Fruit fly (Drosophila melanogaster) whole organism, embryonic: ENCODE results near the gene Polr3G.

Experiments
- CG11695 ChIP-seq: fragments of 200-800 bp; sonication (Bioruptor generic); IDR thresholded peaks from 3 replicates; pipeline ENCODE4 v1.3.6; 2022; ENCODE audit warnings: missing biosample characterization, missing genetic modification characterization
- CG12769 ChIP-seq: fragments of 200-800 bp; sonication (Bioruptor generic); optimal IDR thresholded peaks from 2 replicates; lab custom pipeline; 2019; ENCODE audit warnings: missing biosample characterization, mild to moderate bottlenecking, missing genetic modification characterization, moderate library complexity
- CG13287 ChIP-seq: fragments of 200-800 bp; sonication (Bioruptor generic); IDR thresholded peaks from 2 replicates; pipeline ENCODE4 v1.3.6; 2022; ENCODE audit warnings: missing biosample characterization, missing genetic modification characterization; ENCODE audit not compliant: partially characterized antibody
- CG14667 ChIP-seq: fragments of 200-800 bp; sonication (Bioruptor generic); IDR thresholded peaks from 2 replicates; pipeline ENCODE4 v1.3.6; 2022; ENCODE audit warnings: missing biosample characterization, missing genetic modification characterization
- CG15073 ChIP-seq: fragments of 200-800 bp; sonication (Bioruptor generic); optimal IDR thresholded peaks from 2 replicates; lab custom pipeline; 2016; ENCODE audit warnings: missing biosample characterization, missing genetic modification characterization
- CG15514 ChIP-seq: fragments of 200-800 bp; sonication (Bioruptor generic); optimal IDR thresholded peaks from 3 replicates; lab custom pipeline; 2017; ENCODE audit warnings: missing biosample characterization, missing genetic modification characterization, mild to moderate bottlenecking, moderate library complexity, missing genetic modification reagents
- CG1603 ChIP-seq: fragments of 200-800 bp; sonication (Bioruptor generic); optimal IDR thresholded peaks from 2 replicates; lab custom pipeline; 2019; ENCODE audit warnings: missing biosample characterization, mild to moderate bottlenecking, missing genetic modification characterization, moderate library complexity
- CG3995 ChIP-seq: fragments of 200-800 bp; sonication (Bioruptor generic); optimal IDR thresholded peaks from 3 replicates; lab custom pipeline; 2016; ENCODE audit warnings: missing biosample characterization, missing genetic modification characterization
- CG4707 ChIP-seq: fragments of 200-800 bp; sonication (Bioruptor generic); optimal IDR thresholded peaks from 2 replicates; lab custom pipeline; 2018; ENCODE audit warnings: missing biosample characterization, mild to moderate bottlenecking, missing genetic modification characterization, moderate library complexity
- CG5953 ChIP-seq: fragments of 200-800 bp; sonication (Bioruptor generic); IDR thresholded peaks from 2 replicates; pipeline ENCODE4 v1.3.6; 2022; ENCODE audit warnings: missing biosample characterization, missing genetic modification characterization
- CG6791 ChIP-seq: fragments of 200-800 bp; sonication (Bioruptor generic); IDR thresholded peaks from 3 replicates; pipeline ENCODE4 v1.3.6; 2022; ENCODE audit warnings: missing biosample characterization, missing genetic modification characterization; ENCODE audit not compliant: partially characterized antibody
- CG9797 ChIP-seq: fragments of 200-800 bp; sonication (Bioruptor generic); optimal IDR thresholded peaks from 3 replicates; lab custom pipeline; 2018; ENCODE audit warnings: missing biosample characterization, mild to moderate bottlenecking, missing genetic modification characterization
- D19B ChIP-seq: fragments of 200-800 bp; sonication (Bioruptor generic); optimal IDR thresholded peaks from 2 replicates; lab custom pipeline; 2017; ENCODE audit warnings: missing biosample characterization, mild to moderate bottlenecking, missing genetic modification characterization
- Dbx ChIP-seq: fragments of 200-800 bp; sonication (Bioruptor generic); IDR thresholded peaks from 3 replicates; pipeline ENCODE4 v1.3.6; 2022; ENCODE audit warnings: missing biosample characterization, missing genetic modification characterization
- Deaf1 ChIP-seq: fragments of 200-800 bp; optimal IDR thresholded peaks from 3 replicates; lab custom pipeline; 2019; ENCODE audit warnings: missing biosample characterization, mild to moderate bottlenecking, missing genetic modification characterization, moderate library complexity
- Drgx ChIP-seq: fragments of 200-800 bp; sonication (Bioruptor generic); IDR thresholded peaks from 2 replicates; pipeline ENCODE4 v1.3.6; 2022; ENCODE audit warnings: missing biosample characterization, missing genetic modification characterization
- Gsc ChIP-seq: fragments of 200-800 bp; sonication (Bioruptor generic); IDR thresholded peaks from 2 replicates; pipeline ENCODE4 v1.3.6; 2022; ENCODE audit warnings: missing biosample characterization, missing genetic modification characterization
- HLHmδ ChIP-seq: fragments of 200-800 bp; sonication (Bioruptor generic); optimal IDR thresholded peaks from 2 replicates; lab custom pipeline; 2018; ENCODE audit warnings: missing biosample characterization, mild to moderate bottlenecking, missing genetic modification characterization, moderate library complexity
- Jarid2 ChIP-seq: fragments of 200-800 bp; sonication (Bioruptor generic); optimal IDR thresholded peaks from 3 replicates; lab custom pipeline; 2017; ENCODE audit warnings: mild to moderate bottlenecking, missing biosample characterization, missing genetic modification reagents, missing genetic modification characterization
- MBD-R2 ChIP-seq: fragments of 200-800 bp; sonication (Bioruptor generic); IDR thresholded peaks from 2 replicates; pipeline ENCODE4 v1.3.6; 2022; ENCODE audit warnings: missing biosample characterization, missing genetic modification characterization
- MTF-1 ChIP-seq: fragments of 200-800 bp; sonication (Bioruptor generic); optimal IDR thresholded peaks from 2 replicates; lab custom pipeline; 2018; ENCODE audit warnings: missing biosample characterization, mild to moderate bottlenecking, missing genetic modification characterization, borderline replicate concordance
- Med ChIP-seq: fragments of 200-800 bp; sonication (Bioruptor generic); peaks from one replicate; lab custom pipeline; 2016; ENCODE audit warnings: missing biosample characterization, missing genetic modification characterization, mild to moderate bottlenecking, inconsistent platforms, moderate library complexity
- Nf-YB ChIP-seq: fragments of 200-800 bp; sonication (Bioruptor generic); optimal IDR thresholded peaks from 3 replicates; lab custom pipeline; 2019; ENCODE audit warnings: missing biosample characterization, mild to moderate bottlenecking, missing genetic modification characterization, moderate library complexity
- Oaz ChIP-seq: fragments of 200-800 bp; sonication (Bioruptor generic); IDR thresholded peaks from 2 replicates; pipeline ENCODE4 v1.3.6; 2022; ENCODE audit warnings: missing biosample characterization, missing genetic modification characterization
- Opbp ChIP-seq: fragments of 200-800 bp; sonication (Bioruptor generic); IDR thresholded peaks from 3 replicates; pipeline ENCODE4 v1.3.6; 2022; ENCODE audit warnings: missing biosample characterization, missing genetic modification characterization; ENCODE audit not compliant: partially characterized antibody
- PHDP ChIP-seq: fragments of 200-800 bp; sonication (Bioruptor generic); optimal IDR thresholded peaks from 3 replicates; lab custom pipeline; 2018; ENCODE audit warnings: missing biosample characterization, mild to moderate bottlenecking, missing genetic modification characterization, moderate library complexity
- Ravus ChIP-seq: fragments of 200-800 bp; sonication (Bioruptor generic); IDR thresholded peaks from 2 replicates; pipeline ENCODE4 v1.3.6; 2022; ENCODE audit warnings: missing biosample characterization, missing genetic modification characterization
- cato ChIP-seq: fragments of 200-800 bp; sonication (Bioruptor generic); optimal IDR thresholded peaks from 2 replicates; lab custom pipeline; 2016; ENCODE audit warnings: missing biosample characterization, missing genetic modification characterization, borderline replicate concordance
- ci ChIP-seq: fragments of 200-800 bp; sonication (Bioruptor generic); IDR thresholded peaks from 3 replicates; pipeline ENCODE4 v1.3.6; 2022; ENCODE audit warnings: missing biosample characterization, missing genetic modification characterization
- crol ChIP-seq: fragments of 200-800 bp; sonication (Bioruptor generic); IDR thresholded peaks from 2 replicates; pipeline ENCODE4 v1.3.6; 2022; ENCODE audit warnings: missing biosample characterization, missing genetic modification characterization
- dmrt11E ChIP-seq: fragments of 200-800 bp; sonication (Bioruptor generic); optimal IDR thresholded peaks from 3 replicates; lab custom pipeline; 2018; ENCODE audit warnings: missing biosample characterization, mild to moderate bottlenecking, missing genetic modification characterization, moderate library complexity
- ewg ChIP-seq: fragments of 200-800 bp; sonication (Bioruptor generic); optimal IDR thresholded peaks from 3 replicates; lab custom pipeline; 2017; ENCODE audit warnings: mild to moderate bottlenecking, missing biosample characterization, missing genetic modification reagents, missing genetic modification characterization
- hbn ChIP-seq: fragments of 200-800 bp; sonication (Bioruptor generic); IDR thresholded peaks from 2 replicates; pipeline ENCODE4 v1.3.6; 2022; ENCODE audit warnings: missing biosample characterization, missing genetic modification characterization; ENCODE audit not compliant: partially characterized antibody
- ind ChIP-seq: fragments of 200-800 bp; sonication (Bioruptor generic); optimal IDR thresholded peaks from 3 replicates; lab custom pipeline; 2016; ENCODE audit warnings: missing biosample characterization, missing genetic modification characterization
- klu ChIP-seq: fragments of 200-800 bp; sonication (Bioruptor generic); IDR thresholded peaks from 2 replicates; pipeline ENCODE4 v1.3.6; 2022; ENCODE audit warnings: missing biosample characterization, missing genetic modification characterization
- mirr ChIP-seq: fragments of 200-800 bp; sonication (Bioruptor generic); optimal IDR thresholded peaks from 3 replicates; lab custom pipeline; 2018; ENCODE audit warnings: missing biosample characterization, mild to moderate bottlenecking, missing genetic modification characterization
- nerfin-2 ChIP-seq: fragments of 200-800 bp; sonication (Bioruptor generic); IDR thresholded peaks from 2 replicates; pipeline ENCODE4 v1.3.6; 2022; ENCODE audit warnings: missing biosample characterization, missing genetic modification characterization; ENCODE audit not compliant: partially characterized antibody
- nom ChIP-seq: fragments of 200-800 bp; sonication (Bioruptor generic); optimal IDR thresholded peaks from 2 replicates; lab custom pipeline; 2017; ENCODE audit warnings: missing biosample characterization, missing genetic modification characterization, mild to moderate bottlenecking, moderate library complexity, missing genetic modification reagents
- oc ChIP-seq: fragments of 200-800 bp; sonication (Bioruptor generic); optimal IDR thresholded peaks from 2 replicates; lab custom pipeline; 2018; ENCODE audit warnings: missing biosample characterization, mild to moderate bottlenecking, missing genetic modification characterization, moderate library complexity
- peb ChIP-seq: fragments of 200-800 bp; sonication (Bioruptor generic); IDR thresholded peaks from 2 replicates; pipeline ENCODE4 v1.3.6; 2022; ENCODE audit warnings: missing biosample characterization, missing genetic modification characterization
- pfk ChIP-seq: fragments of 200-800 bp; sonication (Bioruptor generic); optimal IDR thresholded peaks from 2 replicates; lab custom pipeline; 2018; ENCODE audit warnings: missing biosample characterization, mild to moderate bottlenecking, missing genetic modification characterization, moderate library complexity
- ro ChIP-seq: fragments of 200-800 bp; sonication (Bioruptor generic); IDR thresholded peaks from 2 replicates; pipeline ENCODE4 v1.3.6; 2022; ENCODE audit warnings: missing biosample characterization, missing genetic modification characterization
- shn ChIP-seq: fragments of 200-800 bp; sonication (Bioruptor generic); optimal IDR thresholded peaks from 3 replicates; lab custom pipeline; 2016; ENCODE audit warnings: missing biosample characterization, missing genetic modification characterization
- sima ChIP-seq: fragments of 200-800 bp; sonication (Bioruptor generic); optimal IDR thresholded peaks from 2 replicates; lab custom pipeline; 2016; ENCODE audit warnings: missing biosample characterization, missing genetic modification characterization
- sr ChIP-seq: fragments of 200-800 bp; sonication (Bioruptor generic); IDR thresholded peaks from 3 replicates; pipeline ENCODE4 v1.3.6; 2022; ENCODE audit warnings: missing biosample characterization, missing genetic modification characterization
- tio ChIP-seq: fragments of 200-800 bp; sonication (Bioruptor generic); optimal IDR thresholded peaks from 2 replicates; lab custom pipeline; 2017; ENCODE audit warnings: missing biosample characterization, missing genetic modification characterization, inconsistent platforms
- vnd ChIP-seq: fragments of 200-800 bp; sonication (Bioruptor generic); IDR thresholded peaks from 3 replicates; pipeline ENCODE4 v1.3.6; 2022; ENCODE audit warnings: missing biosample characterization, missing genetic modification characterization; ENCODE audit not compliant: partially characterized antibody
- vvl ChIP-seq: fragments of 200-800 bp; sonication (Bioruptor generic); IDR thresholded peaks from 2 replicates; pipeline ENCODE4 v1.3.6; 2022; ENCODE audit warnings: missing biosample characterization, missing genetic modification characterization
- wor ChIP-seq: fragments of 200-800 bp; sonication (Bioruptor generic); IDR thresholded peaks from 2 replicates; pipeline ENCODE4 v1.3.6; 2022; ENCODE audit warnings: missing biosample characterization, missing genetic modification characterization

The Polr3G gene

dm6 chr3L:17432947-17433346 is 6.0 kb upstream of the Polr3G start, which contains the start of gene frc (continued):
- peak; percentile 35 for TF ChIP-seq CG15514
- TF ChIP-seq CG5953 (GFP tag; lab: Robert Waterston, UW): no peak
- TF ChIP-seq Opbp (GFP tag; lab: Robert Waterston, UW): 0 out of 3 replicates have a peak, but pooled peaks have one; percentile 42
- TF ChIP-seq peb: no peak
- TF ChIP-seq ci (GFP tag; lab: Robert Waterston, UW): peak; percentile 32; the same call in 1 of the 3 replicates
- TF ChIP-seq CG1603 (tag; lab: Kevin White, UChicago): peak; percentile 5
- peak; percentile 80 for TF ChIP-seq CG3995 (GFP tag; lab: Kevin White, UChicago)
- TF ChIP-seq vnd (GFP tag; lab: Robert Waterston, UW): no peak
- peak; percentile 29 for TF ChIP-seq Jarid2
- TF ChIP-seq cato (GFP tag; lab: Kevin White, UChicago): no peak
- 0 out of 2 replicates have a peak, but pooled peaks have one; percentile 28 for TF ChIP-seq Drgx (GFP tag; lab: Robert Waterston, UW)
- peak; percentile 39; the same call in 1 of the 3 replicates for TF ChIP-seq Dbx
- TF ChIP-seq MBD-R2 (GFP tag; lab: Robert Waterston, UW): peak; percentile 65
- no peak for TF ChIP-seq Ravus (GFP tag; lab: Robert Waterston, UW)
- TF ChIP-seq CG13287 (GFP tag; lab: Robert Waterston, UW): 0 out of 2 replicates have a peak, but pooled peaks have one; percentile 6
- peak; percentile 45 for TF ChIP-seq HLHmδ
- TF ChIP-seq sima (GFP tag; lab: Kevin White, UChicago): no peak
- TF ChIP-seq nerfin-2 (GFP tag; lab: Robert Waterston, UW): peak; percentile 41; the same call in 1 of the 2 replicates
- peak; percentile 27; the same call in 1 of the 2 replicates for TF ChIP-seq hbn (GFP tag; lab: Robert Waterston, UW)
- TF ChIP-seq crol (GFP tag; lab: Robert Waterston, UW): 0 out of 2 replicates have a peak, but pooled peaks have one; percentile 6
- peak; percentile 38 for TF ChIP-seq nom (GFP tag; lab: Kevin White, UChicago)
- peak; percentile 73 for TF ChIP-seq Med
- TF ChIP-seq Deaf1 (tag; lab: Kevin White, UChicago): peak; percentile 18
- TF ChIP-seq vvl: peak; percentile 53
- TF ChIP-seq shn: no peak
- TF ChIP-seq CG12769 (tag; lab: Kevin White, UChicago): peak; percentile 89
- peak; percentile 54 for TF ChIP-seq CG9797 (GFP tag; lab: Kevin White, UChicago)

- TF ChIP-seq pfk (GFP tag; lab: Kevin White, UChicago): peak; percentile 81
- TF ChIP-seq MTF-1: no peak
- no peak for TF ChIP-seq dmrt11E (tag; lab: Kevin White, UChicago)
- TF ChIP-seq ind (GFP tag; lab: Kevin White, UChicago): no peak
- no peak for TF ChIP-seq CG15073
- no peak for TF ChIP-seq CG11695 (GFP tag; lab: Robert Waterston, UW)
- no peak for TF ChIP-seq ewg (GFP tag; lab: Kevin White, UChicago)
- TF ChIP-seq klu (GFP tag; lab: Robert Waterston, UW): no peak
- TF ChIP-seq mirr (GFP tag; lab: Kevin White, UChicago): peak; percentile 33
- TF ChIP-seq Nf-YB: no peak
- TF ChIP-seq wor (GFP tag; lab: Robert Waterston, UW): no peak
- TF ChIP-seq ro (GFP tag; lab: Robert Waterston, UW): no peak
- peak; percentile 34 for TF ChIP-seq PHDP
- TF ChIP-seq CG6791 (GFP tag; lab: Robert Waterston, UW): no peak
- 0 out of 3 replicates have a peak, but pooled peaks have one; percentile 31 for TF ChIP-seq Dbx
- TF ChIP-seq CG14667 (GFP tag; lab: Robert Waterston, UW): no peak
- no peak for TF ChIP-seq Gsc (GFP tag; lab: Robert Waterston, UW)
- no peak for TF ChIP-seq oc (tag; lab: Kevin White, UChicago)
- TF ChIP-seq CG5953 (GFP tag; lab: Robert Waterston, UW): no peak
- TF ChIP-seq CG4707: no peak
- no peak for TF ChIP-seq sr
- TF ChIP-seq D19B (GFP tag; lab: Kevin White, UChicago): peak; percentile 20
- TF ChIP-seq tio (GFP tag; lab: Kevin White, UChicago): no peak
- TF ChIP-seq Oaz (GFP tag; lab: Robert Waterston, UW): no peak
Measured at dm6 chr3L:17430957-17431585, 4.1 kb upstream of the Polr3G start.
